Fruit fly (Drosophila melanogaster): Measurements from ENCODE around the gene ppk10.

Gene ppk10

DNA sequence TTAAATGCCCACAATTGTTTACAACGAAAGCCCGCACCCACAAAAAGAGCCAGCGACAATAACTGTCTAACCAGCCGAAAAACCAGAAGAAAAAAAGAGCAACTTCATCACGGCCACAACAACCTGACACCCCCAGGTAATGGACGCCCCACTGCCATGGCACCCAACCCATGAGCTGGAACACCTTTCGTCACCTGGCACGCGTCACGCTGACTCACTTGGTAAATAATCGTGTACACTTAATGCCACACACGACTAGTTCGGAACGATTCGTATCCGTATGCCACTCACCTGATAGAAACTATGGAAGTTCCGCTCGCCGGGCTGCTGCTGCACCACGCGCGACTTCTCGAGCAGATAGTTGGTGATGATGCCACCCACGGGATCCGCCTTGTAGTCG is 44.1 kb upstream of the ppk10 start (continued):
- no peak for TF ChIP-seq CG11695 (GFP tag; IDR thresholded peaks at IDR 0.05)
- TF ChIP-seq CG1233 (GFP tag; optimal IDR thresholded peaks at IDR 0.05): no peak
- TF ChIP-seq trh (GFP tag; optimal IDR thresholded peaks at IDR 0.05): no peak
- TF ChIP-seq CG3847 (GFP tag; IDR thresholded peaks at IDR 0.05): no peak
- TF ChIP-seq sug (tag; optimal IDR thresholded peaks at IDR 0.05): peak; percentile 30
- no peak for TF ChIP-seq dpn (GFP tag; optimal IDR thresholded peaks at IDR 0.05)
- TF ChIP-seq MBD-R2 (GFP tag; IDR thresholded peaks at IDR 0.05): 0 out of 2 replicates have a peak, but pooled peaks have one; percentile 14
- no peak for TF ChIP-seq CG13296 (GFP tag; optimal IDR thresholded peaks at IDR 0.05)
- no peak for TF ChIP-seq gfzf (GFP tag; optimal IDR thresholded peaks at IDR 0.05)
- TF ChIP-seq Eip74EF (GFP tag; optimal IDR thresholded peaks at IDR 0.05): no peak
- TF ChIP-seq rib (GFP tag; IDR thresholded peaks at IDR 0.05): 0 out of 2 replicates have a peak, but pooled peaks have one; percentile 25
- no peak for TF ChIP-seq Kr (GFP tag; optimal IDR thresholded peaks at IDR 0.05)
- no peak for TF ChIP-seq Adf1 (GFP tag; IDR thresholded peaks at IDR 0.05)
- TF ChIP-seq Ets97D (GFP tag; optimal IDR thresholded peaks at IDR 0.05): no peak
- TF ChIP-seq dan (GFP tag; IDR thresholded peaks at IDR 0.05): no peak
- no peak for TF ChIP-seq Ada2b (GFP tag; IDR thresholded peaks at IDR 0.05)
- TF ChIP-seq br (optimal IDR thresholded peaks at IDR 0.05): no peak
- TF ChIP-seq CG3838 (GFP tag; optimal IDR thresholded peaks at IDR 0.05): no peak
- no peak for TF ChIP-seq luna (GFP tag; optimal IDR thresholded peaks at IDR 0.05)
- no peak for TF ChIP-seq Antp (GFP tag; optimal IDR thresholded peaks at IDR 0.05)
- 0 out of 3 replicates have a peak, but pooled peaks have one; percentile 9 for TF ChIP-seq Optix (GFP tag; IDR thresholded peaks at IDR 0.05)
- TF ChIP-seq peb (GFP tag; IDR thresholded peaks at IDR 0.05): 0 out of 2 replicates have a peak, but pooled peaks have one; percentile 11
- no peak for TF ChIP-seq B-H1 (GFP tag; IDR thresholded peaks at IDR 0.05)
- no peak for TF ChIP-seq CG2889 (GFP tag; IDR thresholded peaks at IDR 0.05)
- no peak for TF ChIP-seq nerfin-2 (GFP tag; IDR thresholded peaks at IDR 0.05; ENCODE audit: partially characterized antibody)
- no peak for TF ChIP-seq fd64A (GFP tag; optimal IDR thresholded peaks at IDR 0.05)
- TF ChIP-seq ci (GFP tag; IDR thresholded peaks at IDR 0.05): peak; percentile 71; the same call in 2 of the 3 replicates
- TF ChIP-seq Dip3 (GFP tag; optimal IDR thresholded peaks at IDR 0.05): no peak
- no peak for TF ChIP-seq CG14441 (GFP tag; IDR thresholded peaks at IDR 0.05)
- peak; percentile 18; the same call in 1 of the 2 replicates for TF ChIP-seq Rfx (GFP tag; IDR thresholded peaks at IDR 0.05)
- TF ChIP-seq ac (GFP tag; optimal IDR thresholded peaks at IDR 0.05): no peak

DNA sequence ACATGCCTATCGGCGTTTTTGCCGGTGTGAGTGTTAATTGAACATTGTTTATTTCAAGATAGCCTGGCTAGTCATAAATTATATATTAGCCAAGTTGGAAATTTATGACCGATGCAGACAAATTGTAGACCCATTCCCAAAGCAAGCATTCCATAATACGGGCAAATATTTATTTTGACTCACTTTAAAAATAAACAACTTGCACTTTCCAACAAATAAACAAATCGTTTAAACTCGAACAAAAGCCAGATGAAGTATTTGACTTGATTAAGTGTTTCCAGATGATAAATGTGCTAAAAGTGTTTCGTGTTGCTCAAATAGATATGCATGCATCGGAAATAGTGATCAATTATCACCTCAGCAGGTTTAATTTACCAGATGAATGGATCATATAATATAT is 43.3 kb upstream of the ppk10 start:
- TF ChIP-seq sens (GFP tag) (peak; percentile 63), p53 (GFP tag; optimal IDR thresholded peaks at IDR 0.05) (no peak), CG9609 (GFP tag; optimal IDR thresholded peaks at IDR 0.05) (no peak), nerfin-1 (tag; optimal IDR thresholded peaks at IDR 0.05) (no peak), ATbp (GFP tag; optimal IDR thresholded peaks at IDR 0.05) (no peak), CG16863 (GFP tag; optimal IDR thresholded peaks at IDR 0.05) (no peak), Asciz (GFP tag; optimal IDR thresholded peaks at IDR 0.05) (peak; percentile 40), Xbp1 (GFP tag; optimal IDR thresholded peaks at IDR 0.05) (no peak), nmo (GFP tag; optimal IDR thresholded peaks at IDR 0.05) (no peak)

- TF ChIP-seq Nf-YB (GFP tag; optimal IDR thresholded peaks at IDR 0.05): no peak
- TF ChIP-seq ci (GFP tag; IDR thresholded peaks at IDR 0.05): 0 out of 3 replicates have a peak, but pooled peaks have one; percentile 41
- 0 out of 2 replicates have a peak, but pooled peaks have one; percentile 29 for TF ChIP-seq gsb (GFP tag; IDR thresholded peaks at IDR 0.05)
Measured at dm6 chr2L:10491354-10491753, 39.2 kb upstream of the ppk10 start, which contains the start of gene CG13144. Gene CG13144, minus strand, starts transcription at chr2L:10491454.

All from whole organism, embryonic.